Worm (Caenorhabditis elegans) whole organism, midembryonic: ENCODE results near the gene C43D7.7.

ENCODE experiments used
- T22C8.4 ChIP-seq: fragments of 200-800 bp; sonication (Bioruptor generic); IDR thresholded peaks from 2 replicates; pipeline ENCODE4 v1.3.6; 2022; ENCODE audit warnings: missing genetic modification characterization, missing compliant biosample characterization
- cog-1 ChIP-seq: sonication (generic microtip); optimal IDR thresholded peaks from 2 replicates; lab custom pipeline; 2016; ENCODE audit warnings: missing genetic modification characterization, missing compliant biosample characterization
- flt-1 ChIP-seq: fragments of 200-800 bp; sonication (Bioruptor generic); IDR thresholded peaks from 2 replicates; pipeline ENCODE4 v1.3.6; 2022; ENCODE audit warnings: missing genetic modification characterization, missing compliant biosample characterization
- klf-2 ChIP-seq: fragments of 200-800 bp; sonication (Bioruptor generic); conservative IDR thresholded peaks from 2 replicates; pipeline ENCODE4 v1.3.6; 2022; ENCODE audit warnings: missing genetic modification reagents, missing genetic modification characterization, missing compliant biosample characterization
- med-1 ChIP-seq: sonication (generic microtip); optimal IDR thresholded peaks from 2 replicates; lab custom pipeline; 2017; ENCODE audit warnings: missing genetic modification characterization, mild to moderate bottlenecking, missing compliant biosample characterization, antibody characterized with exemption, missing genetic modification reagents; ENCODE audit not compliant: insufficient read depth
- ref-1 ChIP-seq: fragments of 200-800 bp; sonication (Bioruptor generic); conservative IDR thresholded peaks from 2 replicates; pipeline ENCODE4 v1.3.6; 2022; ENCODE audit warnings: missing genetic modification reagents, missing genetic modification characterization, missing compliant biosample characterization
- tab-1 ChIP-seq: fragments of 200-800 bp; sonication (Bioruptor generic); IDR thresholded peaks from 2 replicates; pipeline ENCODE4 v1.3.6; 2022; ENCODE audit warnings: missing genetic modification characterization, missing compliant biosample characterization
- ztf-23 ChIP-seq: fragments of 200-800 bp; sonication (Bioruptor generic); IDR thresholded peaks from 2 replicates; pipeline ENCODE4 v1.3.6; 2022; ENCODE audit warnings: missing genetic modification reagents, missing genetic modification characterization, missing compliant biosample characterization
- ztf-29 ChIP-seq: fragments of 200-800 bp; sonication (Bioruptor generic); IDR thresholded peaks from 2 replicates; pipeline ENCODE4 v1.3.6; 2022; ENCODE audit warnings: missing genetic modification reagents, missing genetic modification characterization, missing compliant biosample characterization

C43D7.7 gene

DNA sequence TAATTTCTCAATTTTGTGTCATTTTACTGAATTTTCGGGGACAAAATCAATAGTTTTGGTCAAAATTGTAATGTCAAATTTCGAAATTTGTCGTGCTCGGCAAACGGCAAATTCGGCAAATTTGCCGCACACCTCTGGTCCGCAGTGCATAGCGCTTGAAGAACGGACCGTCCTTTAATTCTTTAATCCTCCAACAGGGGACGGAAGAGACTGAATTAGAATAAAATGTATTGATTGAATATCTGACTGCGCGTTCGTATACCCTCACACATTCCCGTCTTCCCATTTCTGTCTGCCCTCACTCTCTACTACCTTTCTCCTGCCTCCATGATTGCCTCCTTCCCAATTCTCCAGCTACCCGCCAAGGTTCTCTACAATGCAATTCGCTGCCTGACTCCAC lies 20.0 kb downstream of the C43D7.7 start, which contains the start of gene F55C9.14:
TSS of gene F55C9.14 (plus strand) at position 301 of the 400 bp plus-strand sequence.
- no peak for TF ChIP-seq ref-1 (GFP tag; lab: Robert Waterston, UW)
- TF ChIP-seq T22C8.4 (GFP tag; lab: Robert Waterston, UW), result no peak
- TF ChIP-seq flt-1, result no peak
- TF ChIP-seq klf-2 (GFP tag; lab: Robert Waterston, UW), result no peak
- TF ChIP-seq ztf-23 (GFP tag; lab: Robert Waterston, UW), result no peak
- no peak for TF ChIP-seq tab-1
- TF ChIP-seq ztf-29 (GFP tag; lab: Robert Waterston, UW), result no peak
- no peak for TF ChIP-seq cog-1 (tag; lab: Kevin White, UChicago)
- TF ChIP-seq med-1, result no peak

DNA sequence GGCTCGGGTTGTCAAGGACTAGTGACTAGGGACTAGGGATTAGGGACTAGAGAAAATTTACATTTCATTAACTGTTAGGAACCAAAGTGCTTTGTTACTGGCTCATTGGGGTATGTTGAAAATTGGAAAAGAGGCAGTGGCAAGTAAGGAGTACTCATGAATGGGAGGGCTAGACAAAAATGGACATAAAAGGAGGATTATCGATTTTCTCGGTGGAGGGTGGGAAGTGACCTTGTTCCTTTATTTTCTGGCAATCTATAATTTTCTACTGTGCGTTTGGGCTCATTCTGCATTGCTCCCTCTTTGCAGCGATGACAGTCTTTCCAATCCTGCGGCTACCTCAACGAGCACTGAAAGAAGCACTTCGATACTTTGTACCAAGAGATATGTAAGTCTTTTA lies 21.8 kb downstream of the C43D7.7 start, which contains the start of gene fbxb-60:
TSS of gene fbxb-60 (plus strand) at position 301 of the 400 bp plus-strand sequence.
- TF ChIP-seq med-1, result no peak
- TF ChIP-seq T22C8.4 (GFP tag; lab: Robert Waterston, UW), result peak; percentile 53; the same call in 1 of the 2 replicates

DNA sequence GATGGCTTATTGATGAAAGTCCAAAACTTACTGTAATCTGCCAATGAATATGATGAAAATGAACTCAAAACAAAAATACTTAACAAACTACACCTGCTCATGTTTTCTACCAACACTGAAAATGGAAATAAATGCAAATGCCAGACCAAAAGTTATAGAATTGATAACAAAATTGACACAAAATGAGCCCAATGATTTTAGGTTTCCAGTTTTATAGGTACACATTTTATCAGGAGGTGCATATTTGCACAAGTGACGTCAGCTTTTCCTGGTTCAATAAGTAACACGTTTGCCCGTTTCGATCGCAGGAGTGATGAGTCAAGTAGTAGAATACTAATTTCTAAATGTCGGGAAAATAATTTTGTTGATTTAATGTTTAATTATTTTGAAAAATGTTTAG lies 22.6 kb downstream of the C43D7.7 start, which contains the start of gene F55C9.6:
TSS of gene F55C9.6 (minus strand) at position 101 of the 400 bp plus-strand sequence.
- TF ChIP-seq tab-1 (no peak), ztf-29 (GFP tag; lab: Robert Waterston, UW) (no peak), med-1 (no peak), ref-1 (GFP tag; lab: Robert Waterston, UW) (no peak), klf-2 (GFP tag; lab: Robert Waterston, UW) (no peak), T22C8.4 (GFP tag; lab: Robert Waterston, UW) (no peak), flt-1 (no peak), ztf-23 (GFP tag; lab: Robert Waterston, UW) (no peak)

DNA sequence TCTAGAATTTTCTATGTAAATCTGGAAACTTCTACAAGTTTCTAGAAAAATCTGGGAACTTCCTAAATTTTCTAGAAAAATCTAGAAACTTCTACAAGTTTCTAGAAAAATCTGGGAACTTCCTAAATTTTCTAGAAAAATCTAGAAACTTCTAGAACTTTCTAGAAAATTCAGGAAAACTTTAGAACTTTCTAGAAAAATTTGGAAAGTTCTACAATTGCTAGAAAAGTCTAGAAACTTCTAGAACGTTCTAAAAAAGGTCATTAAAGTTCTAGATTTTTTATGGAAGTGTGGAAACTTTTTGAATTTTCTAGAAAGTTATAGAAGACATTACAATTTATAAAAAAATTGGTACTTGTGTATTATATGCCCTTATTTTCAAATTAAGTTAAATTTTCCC lies 26.3 kb downstream of the C43D7.7 start, which contains the start of gene F55C9.5:
TSS of gene F55C9.5 (minus strand) at position 101 of the 400 bp plus-strand sequence.
- no peak for TF ChIP-seq med-1
- TF ChIP-seq ztf-23 (GFP tag; lab: Robert Waterston, UW), result no peak
- no peak for TF ChIP-seq klf-2 (GFP tag; lab: Robert Waterston, UW)
- TF ChIP-seq ztf-29 (GFP tag; lab: Robert Waterston, UW), result no peak
- TF ChIP-seq flt-1, result no peak
- no peak for TF ChIP-seq T22C8.4 (GFP tag; lab: Robert Waterston, UW)
- TF ChIP-seq tab-1, result no peak
- TF ChIP-seq ref-1 (GFP tag; lab: Robert Waterston, UW), result no peak
- TF ChIP-seq cog-1 (tag; lab: Kevin White, UChicago), result no peak

DNA sequence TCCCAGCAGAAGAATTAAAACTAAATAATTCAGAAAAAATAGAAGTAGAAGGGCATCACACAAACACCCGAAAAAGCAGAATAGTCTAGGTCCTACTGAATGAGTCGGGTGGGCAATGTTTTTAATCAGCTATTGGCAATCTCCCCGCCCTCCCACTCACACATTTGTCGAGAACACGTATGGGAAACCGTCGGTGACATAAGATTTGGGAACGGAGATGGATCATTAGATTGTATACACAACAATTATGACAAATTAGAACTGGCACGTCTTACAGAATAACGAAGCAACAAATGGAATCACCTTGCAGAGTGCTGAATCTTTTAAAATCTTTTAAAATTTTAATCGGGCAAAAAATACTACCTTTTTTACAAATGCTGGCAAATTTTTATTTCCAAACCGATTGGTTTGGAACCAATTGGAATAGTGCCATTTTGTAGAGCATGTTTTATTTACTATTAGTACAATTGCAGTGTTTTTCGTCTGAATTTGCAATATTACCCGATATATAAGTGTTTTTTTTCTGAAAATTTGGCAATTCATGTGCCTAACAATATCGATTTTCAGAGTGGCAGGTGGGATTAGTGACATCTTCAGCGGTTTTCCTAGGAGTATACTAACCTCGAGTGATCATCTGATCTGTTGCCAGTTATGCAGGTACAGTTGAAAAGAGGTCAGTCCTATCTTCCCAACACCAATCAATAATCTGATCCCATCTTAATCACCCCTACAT lies 31.1 kb downstream of the C43D7.7 start, which contains the start of the genes F55C9.3 and fbxb-57:
TSS of gene F55C9.3 (minus strand) at position 101 of the 733 bp plus-strand sequence.
TSS of gene fbxb-57 (plus strand) at position 683 of the 733 bp plus-strand sequence.
- TF ChIP-seq ztf-23 (GFP tag; lab: Robert Waterston, UW) (no peak), klf-2 (GFP tag; lab: Robert Waterston, UW) (no peak), med-1 (no peak), tab-1 (no peak), cog-1 (tag; lab: Kevin White, UChicago) (no peak), ref-1 (GFP tag; lab: Robert Waterston, UW) (no peak), flt-1 (no peak), ztf-29 (GFP tag; lab: Robert Waterston, UW) (no peak), T22C8.4 (GFP tag; lab: Robert Waterston, UW) (no peak)

DNA sequence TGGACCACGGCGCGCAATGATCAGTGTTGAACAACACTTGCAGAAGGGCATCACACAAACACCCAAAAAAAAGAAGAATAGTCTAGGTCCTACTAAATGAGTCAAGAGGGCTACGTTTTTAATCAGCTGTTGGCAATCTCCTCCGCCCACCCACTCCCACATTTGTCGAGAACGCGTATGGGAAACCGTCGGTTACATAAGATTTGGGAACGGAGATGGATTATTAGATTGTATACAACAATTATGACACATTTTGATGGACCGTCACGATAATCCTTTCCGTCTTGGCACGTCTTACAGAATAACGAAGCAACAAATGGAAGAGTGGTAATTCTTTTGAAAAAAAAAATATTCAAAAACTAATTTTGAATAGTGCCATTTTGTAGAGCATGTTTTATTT lies 33.4 kb downstream of the C43D7.7 start:
- TF ChIP-seq flt-1 (no peak), ztf-29 (GFP tag; lab: Robert Waterston, UW) (no peak), med-1 (no peak), cog-1 (tag; lab: Kevin White, UChicago) (no peak), T22C8.4 (GFP tag; lab: Robert Waterston, UW) (no peak), ref-1 (GFP tag; lab: Robert Waterston, UW) (no peak), klf-2 (GFP tag; lab: Robert Waterston, UW) (no peak), tab-1 (no peak), ztf-23 (GFP tag; lab: Robert Waterston, UW) (no peak)

DNA sequence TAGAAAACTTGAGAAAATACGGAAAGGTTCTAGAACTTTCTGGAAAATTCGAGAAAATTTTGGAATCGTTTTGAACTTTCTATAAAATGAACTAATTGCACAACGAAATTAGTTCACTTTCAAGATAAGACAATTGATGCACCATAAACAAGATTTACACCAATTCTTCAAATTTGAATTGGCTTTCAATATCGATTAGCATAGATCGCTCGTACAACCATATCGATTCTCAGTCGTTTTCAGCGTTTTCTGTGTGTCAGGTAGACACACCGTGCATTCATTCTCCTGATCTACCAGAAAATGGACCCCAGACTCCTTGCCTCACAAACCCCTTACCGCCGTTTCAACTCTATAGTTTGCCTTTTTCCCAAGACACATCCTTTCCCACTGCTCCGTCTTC lies 37.0 kb downstream of the C43D7.7 start, which contains the start of gene fbxb-117:
TSS of gene fbxb-117 (plus strand) at position 301 of the 400 bp plus-strand sequence.
- no peak for TF ChIP-seq tab-1
- TF ChIP-seq klf-2 (GFP tag; lab: Robert Waterston, UW), result no peak
- no peak for TF ChIP-seq ref-1 (GFP tag; lab: Robert Waterston, UW)
- TF ChIP-seq ztf-23 (GFP tag; lab: Robert Waterston, UW), result no peak
- no peak for TF ChIP-seq ztf-29 (GFP tag; lab: Robert Waterston, UW)
- no peak for TF ChIP-seq T22C8.4 (GFP tag; lab: Robert Waterston, UW)
- TF ChIP-seq flt-1, result no peak

DNA sequence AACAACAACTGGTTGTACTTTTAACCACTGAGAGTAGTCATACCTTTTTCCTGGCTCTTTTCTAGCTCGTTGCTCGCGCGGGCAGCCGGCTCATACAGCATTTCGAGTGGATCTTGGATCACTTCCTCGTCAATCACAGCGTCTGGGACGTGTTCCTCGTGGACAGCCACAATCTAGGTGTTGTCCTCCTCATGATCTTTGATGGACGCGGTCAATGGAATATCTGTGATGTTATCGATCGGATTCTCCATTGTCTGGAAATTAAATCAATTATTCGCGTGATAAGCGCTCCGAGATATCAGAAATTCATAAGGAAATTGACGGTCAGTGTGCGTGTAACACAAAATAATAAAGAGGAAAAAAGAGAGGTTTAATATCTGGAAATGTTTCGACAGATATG lies 39.4 kb downstream of the C43D7.7 start, which contains the start of gene F21D9.8:
TSS of gene F21D9.8 (minus strand) at position 101 of the 400 bp plus-strand sequence.
- TF ChIP-seq ref-1 (GFP tag; lab: Robert Waterston, UW), result no peak
- no peak for TF ChIP-seq T22C8.4 (GFP tag; lab: Robert Waterston, UW)
- TF ChIP-seq cog-1 (tag; lab: Kevin White, UChicago), result no peak
- TF ChIP-seq flt-1, result no peak
- no peak for TF ChIP-seq klf-2 (GFP tag; lab: Robert Waterston, UW)
- no peak for TF ChIP-seq tab-1
- TF ChIP-seq ztf-29 (GFP tag; lab: Robert Waterston, UW), result no peak
- TF ChIP-seq ztf-23 (GFP tag; lab: Robert Waterston, UW), result no peak
- TF ChIP-seq med-1, result no peak

DNA sequence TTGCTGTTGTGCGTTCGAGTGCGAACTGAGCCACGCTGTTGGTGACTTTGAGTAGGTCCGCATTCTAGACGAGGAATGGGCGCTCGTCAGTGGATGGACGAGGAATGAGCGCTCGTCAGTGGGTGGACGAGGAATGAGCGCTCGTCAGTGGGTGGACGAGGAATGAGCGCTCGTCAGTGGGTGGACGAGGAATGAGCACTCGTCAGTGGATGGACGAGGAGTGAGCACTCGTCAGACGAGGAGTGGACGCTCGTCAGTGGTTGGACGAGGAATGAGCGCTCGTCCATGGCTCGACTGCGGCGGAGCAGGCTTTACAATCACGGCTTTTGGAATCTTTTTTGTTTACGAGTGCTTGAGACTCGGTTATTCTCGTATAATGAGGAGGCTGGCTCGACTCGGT lies 40.8 kb downstream of the C43D7.7 start:
- TF ChIP-seq med-1 (no peak), tab-1 (no peak), ref-1 (GFP tag; lab: Robert Waterston, UW) (no peak), flt-1 (no peak), ztf-23 (GFP tag; lab: Robert Waterston, UW) (no peak), cog-1 (tag; lab: Kevin White, UChicago) (no peak), T22C8.4 (GFP tag; lab: Robert Waterston, UW) (no peak), klf-2 (GFP tag; lab: Robert Waterston, UW) (no peak), ztf-29 (GFP tag; lab: Robert Waterston, UW) (no peak)
